Worm (Caenorhabditis elegans): ENCODE measurements around the gene ZK1290.5.

DNA sequence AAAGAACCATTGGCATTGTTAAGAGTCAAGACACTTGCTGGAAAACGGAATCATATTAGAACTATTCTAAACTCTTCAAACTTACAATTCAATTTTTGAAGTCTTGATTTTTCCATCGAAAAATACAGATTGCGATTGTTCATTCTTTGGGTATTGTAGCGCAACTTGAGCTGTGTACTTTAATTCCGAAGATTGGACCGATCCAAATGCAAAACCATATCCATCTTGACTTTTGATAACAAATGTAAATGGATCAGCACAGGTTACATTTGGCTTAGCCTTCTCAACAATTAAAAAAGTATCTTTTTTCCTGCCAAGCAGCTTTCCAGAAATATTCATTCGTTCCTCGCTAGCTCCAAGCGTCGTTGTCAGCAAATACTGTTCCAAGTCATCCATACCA lies 31.4 kb downstream of the ZK1290.5 start:
- TF ChIP-seq flt-1 (GFP tag; IDR thresholded peaks at IDR 0.05) (no peak), med-1 (GFP tag; optimal IDR thresholded peaks at IDR 0.05; ENCODE audit: insufficient read depth) (no peak), ztf-23 (GFP tag; IDR thresholded peaks at IDR 0.05) (no peak), cog-1 (tag; optimal IDR thresholded peaks at IDR 0.05) (no peak), ref-1 (GFP tag; conservative IDR thresholded peaks at IDR 0.05) (no peak)

Data from whole organism, midembryonic.